Worm (Caenorhabditis elegans) whole organism, late embryonic: ENCODE measurements around the gene F20C5.11.

Source experiments
- K02D7.2 ChIP-seq: sonication (generic microtip); optimal IDR thresholded peaks from 2 replicates; lab custom pipeline; 2017; ENCODE audit warnings: mild to moderate bottlenecking, missing genetic modification characterization, missing compliant biosample characterization
- K09A11.1 ChIP-seq: sonication (generic microtip); optimal IDR thresholded peaks from 2 replicates; lab custom pipeline; 2017; ENCODE audit warnings: antibody characterized with exemption, mild to moderate bottlenecking, missing genetic modification characterization, missing compliant biosample characterization; ENCODE audit not compliant: insufficient read depth
- ahr-1 ChIP-seq: sonication (generic microtip); optimal IDR thresholded peaks from 2 replicates; lab custom pipeline; 2016; ENCODE audit warnings: missing genetic modification characterization, missing compliant biosample characterization
- ceh-14 ChIP-seq: sonication (generic microtip); optimal IDR thresholded peaks from 2 replicates; lab custom pipeline; 2016; ENCODE audit warnings: missing genotype, missing genetic modification characterization, missing compliant biosample characterization
- ceh-18 ChIP-seq: sonication (generic microtip); optimal IDR thresholded peaks from 2 replicates; lab custom pipeline; 2016; ENCODE audit warnings: missing genetic modification characterization, missing compliant biosample characterization
- ceh-2 ChIP-seq: sonication (generic microtip); optimal IDR thresholded peaks from 2 replicates; lab custom pipeline; 2016; ENCODE audit warnings: missing genotype, missing genetic modification characterization, missing compliant biosample characterization
- ceh-22 ChIP-seq: sonication (generic microtip); optimal IDR thresholded peaks from 2 replicates; lab custom pipeline; 2017; ENCODE audit warnings: missing biosample characterization, missing genetic modification characterization
- ceh-24 ChIP-seq: sonication (generic microtip); optimal IDR thresholded peaks from 2 replicates; lab custom pipeline; 2016; ENCODE audit warnings: mild to moderate bottlenecking, missing genetic modification characterization, missing compliant biosample characterization
- ceh-31 ChIP-seq: sonication (generic microtip); optimal IDR thresholded peaks from 2 replicates; lab custom pipeline; 2016; ENCODE audit warnings: missing genetic modification characterization, missing compliant biosample characterization
- ceh-34 ChIP-seq: sonication (generic microtip); optimal IDR thresholded peaks from 2 replicates; lab custom pipeline; 2016; ENCODE audit warnings: mild to moderate bottlenecking, missing genetic modification characterization, missing compliant biosample characterization
- ceh-45 ChIP-seq: fragments of 200-800 bp; sonication (Bioruptor generic); IDR thresholded peaks from 2 replicates; pipeline ENCODE4 v1.3.6; 2022; ENCODE audit warnings: missing genetic modification reagents, missing genetic modification characterization, missing compliant biosample characterization
- ceh-9 ChIP-seq: sonication (generic microtip); optimal IDR thresholded peaks from 2 replicates; lab custom pipeline; 2016; ENCODE audit warnings: mild to moderate bottlenecking, missing genetic modification characterization, inconsistent platforms, missing compliant biosample characterization
- dmd-4 ChIP-seq: sonication (generic microtip); optimal IDR thresholded peaks from 2 replicates; lab custom pipeline; 2016; ENCODE audit warnings: borderline replicate concordance, missing genetic modification characterization, missing compliant biosample characterization
- dve-1 ChIP-seq: sonication (generic microtip); optimal IDR thresholded peaks from 2 replicates; lab custom pipeline; 2017; ENCODE audit warnings: antibody characterized with exemption, mild to moderate bottlenecking, missing genetic modification characterization, missing compliant biosample characterization
- elt-4 ChIP-seq: sonication (generic microtip); optimal IDR thresholded peaks from 2 replicates; lab custom pipeline; 2016; ENCODE audit warnings: missing genetic modification characterization, missing compliant biosample characterization
- gmeb-2 ChIP-seq: sonication (generic microtip); optimal IDR thresholded peaks from 2 replicates; lab custom pipeline; 2016; ENCODE audit warnings: missing genetic modification characterization, inconsistent platforms, missing compliant biosample characterization
- hlh-6 ChIP-seq: sonication (generic microtip); optimal IDR thresholded peaks from 2 replicates; lab custom pipeline; 2016; ENCODE audit warnings: missing genotype, missing genetic modification characterization, missing compliant biosample characterization
- hlh-8 ChIP-seq: sonication (generic microtip); optimal IDR thresholded peaks from 2 replicates; lab custom pipeline; 2016; ENCODE audit warnings: missing genotype, missing genetic modification characterization, missing compliant biosample characterization
- lin-11 ChIP-seq: fragments of 200-800 bp; sonication (Bioruptor generic); optimal IDR thresholded peaks from 2 replicates; lab custom pipeline; 2018; ENCODE audit warnings: mild to moderate bottlenecking, missing genetic modification characterization, missing compliant biosample characterization
- madf-2 ChIP-seq: sonication (generic microtip); optimal IDR thresholded peaks from 2 replicates; lab custom pipeline; 2017; ENCODE audit warnings: missing genetic modification characterization, missing compliant biosample characterization
- mec-3 ChIP-seq: sonication (generic microtip); optimal IDR thresholded peaks from 2 replicates; lab custom pipeline; 2016; ENCODE audit warnings: borderline replicate concordance, missing genetic modification characterization, missing compliant biosample characterization
- nfya-1 ChIP-seq: sonication (generic microtip); optimal IDR thresholded peaks from 2 replicates; lab custom pipeline; 2017; ENCODE audit warnings: missing genetic modification characterization, mild to moderate bottlenecking, missing compliant biosample characterization, antibody characterized with exemption, moderate library complexity
- nhr-11 ChIP-seq: fragments of 150-350 bp; optimal IDR thresholded peaks from 2 replicates; lab custom pipeline; 2014; ENCODE audit warnings: missing biosample characterization, missing genetic modification characterization
- npax-4 ChIP-seq: sonication (generic microtip); optimal IDR thresholded peaks from 2 replicates; lab custom pipeline; 2016; ENCODE audit warnings: missing genetic modification characterization, missing compliant biosample characterization
- odd-2 ChIP-seq: sonication (generic microtip); optimal IDR thresholded peaks from 2 replicates; lab custom pipeline; 2017; ENCODE audit warnings: antibody characterized with exemption, mild to moderate bottlenecking, missing genetic modification characterization, missing compliant biosample characterization
- pat-9 ChIP-seq: fragments of 200-800 bp; sonication (Bioruptor generic); optimal IDR thresholded peaks from 2 replicates; lab custom pipeline; 2018; ENCODE audit warnings: mild to moderate bottlenecking, missing genetic modification characterization, moderate library complexity, missing compliant biosample characterization
- pax-1 ChIP-seq: fragments of 150-350 bp; optimal IDR thresholded peaks from 2 replicates; lab custom pipeline; 2014; ENCODE audit warnings: missing biosample characterization, missing genetic modification characterization
- pha-2 ChIP-seq: sonication (generic microtip); optimal IDR thresholded peaks from 2 replicates; lab custom pipeline; 2017; ENCODE audit warnings: mild to moderate bottlenecking, missing genetic modification characterization, missing compliant biosample characterization
- pros-1 ChIP-seq: fragments of 150-350 bp; optimal IDR thresholded peaks from 2 replicates; lab custom pipeline; 2014; ENCODE audit warnings: missing biosample characterization, missing genetic modification reagents, missing genetic modification characterization
- ref-2 ChIP-seq: sonication (generic microtip); optimal IDR thresholded peaks from 2 replicates; lab custom pipeline; 2016; ENCODE audit warnings: missing genetic modification characterization, missing compliant biosample characterization
- sdc-2 ChIP-seq: sonication (generic microtip); optimal IDR thresholded peaks from 2 replicates; lab custom pipeline; 2016; ENCODE audit warnings: missing genotype, missing genetic modification characterization, missing compliant biosample characterization
- sox-2 ChIP-seq: fragments of 200-800 bp; sonication (Bioruptor generic); IDR thresholded peaks from 2 replicates; pipeline ENCODE4 v1.3.6; 2022; ENCODE audit warnings: missing genetic modification reagents, missing genetic modification characterization, missing compliant biosample characterization
- tbx-2 ChIP-seq: sonication (generic microtip); optimal IDR thresholded peaks from 2 replicates; lab custom pipeline; 2016; ENCODE audit warnings: missing genetic modification characterization, missing compliant biosample characterization
- ttx-3 ChIP-seq: sonication (generic microtip); optimal IDR thresholded peaks from 2 replicates; lab custom pipeline; 2016; ENCODE audit warnings: missing genetic modification reagents, missing genetic modification characterization, missing compliant biosample characterization
- unc-42 ChIP-seq: sonication (generic microtip); optimal IDR thresholded peaks from 2 replicates; lab custom pipeline; 2016; ENCODE audit warnings: missing genotype, missing genetic modification characterization, missing compliant biosample characterization
- unc-86 ChIP-seq: sonication (generic microtip); optimal IDR thresholded peaks from 2 replicates; lab custom pipeline; 2016; ENCODE audit warnings: missing genetic modification characterization, missing compliant biosample characterization

The F20C5.11 gene

ce11 chrIV:8762471-8762870, 675 bp upstream of the F20C5.11 start (continued):
- TF ChIP-seq ref-2 (tag; lab: Kevin White, UChicago) = no peak
- TF ChIP-seq pat-9 (tag; lab: Kevin White, UChicago) = no peak
- no peak for TF ChIP-seq elt-4 (tag; lab: Kevin White, UChicago)
- TF ChIP-seq dve-1 = no peak
- no peak for TF ChIP-seq dmd-4 (tag; lab: Kevin White, UChicago)
- TF ChIP-seq lin-11 = no peak
- peak; percentile 69 for TF ChIP-seq hlh-8
- TF ChIP-seq gmeb-2 (tag; lab: Kevin White, UChicago) = no peak
- TF ChIP-seq hlh-6 (tag; lab: Kevin White, UChicago) = no peak
- TF ChIP-seq ahr-1 (tag; lab: Kevin White, UChicago) = no peak
- TF ChIP-seq sdc-2 = no peak
- TF ChIP-seq odd-2 (tag; lab: Kevin White, UChicago) = no peak
- TF ChIP-seq ceh-2 (tag; lab: Kevin White, UChicago) = no peak
- TF ChIP-seq ceh-22 = no peak
- no peak for TF ChIP-seq ceh-14
- no peak for TF ChIP-seq ceh-24 (tag; lab: Kevin White, UChicago)
- TF ChIP-seq sox-2 (GFP tag; lab: Robert Waterston, UW) = no peak
- no peak for TF ChIP-seq K09A11.1 (tag; lab: Kevin White, UChicago)
- TF ChIP-seq ceh-34 (tag; lab: Kevin White, UChicago) = peak; percentile 49
- peak; percentile 44 for TF ChIP-seq tbx-2 (tag; lab: Kevin White, UChicago)
- no peak for TF ChIP-seq pros-1 (tag; lab: Kevin White, UChicago)
- no peak for TF ChIP-seq nhr-11 (tag; lab: Kevin White, UChicago)
- no peak for TF ChIP-seq npax-4 (tag; lab: Kevin White, UChicago)
- peak; percentile 20 for TF ChIP-seq ceh-18
- no peak for TF ChIP-seq ttx-3
- no peak for TF ChIP-seq unc-86 (tag; lab: Kevin White, UChicago)
- no peak for TF ChIP-seq ceh-9 (tag; lab: Kevin White, UChicago)

- no peak for TF ChIP-seq sox-2 (GFP tag; lab: Robert Waterston, UW)
- peak; percentile 4 for TF ChIP-seq ceh-14
- TF ChIP-seq ceh-45 (GFP tag; lab: Robert Waterston, UW) = no peak
- no peak for TF ChIP-seq npax-4 (tag; lab: Kevin White, UChicago)
- peak; percentile 35 for TF ChIP-seq unc-42 (tag; lab: Kevin White, UChicago)
- peak; percentile 25 for TF ChIP-seq nfya-1 (tag; lab: Kevin White, UChicago)
- TF ChIP-seq ceh-31 (tag; lab: Kevin White, UChicago) = peak; percentile 17
- no peak for TF ChIP-seq mec-3 (tag; lab: Kevin White, UChicago)
Measured at ce11 chrIV:8758620-8759019, 3.2 kb downstream of the F20C5.11 start.

ce11 chrIV:8757729-8758128, 4.1 kb downstream of the F20C5.11 start:
- TF ChIP-seq pha-2 (no peak), ceh-18 (peak; percentile 14), unc-42 (tag; lab: Kevin White, UChicago) (peak; percentile 19), K02D7.2 (tag; lab: Kevin White, UChicago) (no peak), pax-1 (tag; lab: Kevin White, UChicago) (no peak)

ce11 chrIV:8754727-8755126, 7.1 kb downstream of the F20C5.11 start, which contains the start of gene elli-1:
Gene elli-1 (minus strand): TSS chrIV:8754827.
- TF ChIP-seq unc-42 (tag; lab: Kevin White, UChicago) (no peak), lin-11 (no peak), madf-2 (tag; lab: Kevin White, UChicago) (no peak), pax-1 (tag; lab: Kevin White, UChicago) (no peak)
